Fruit fly (Drosophila melanogaster): Measurements from ENCODE around the gene AP-2sigma.

Gene AP-2sigma

DNA sequence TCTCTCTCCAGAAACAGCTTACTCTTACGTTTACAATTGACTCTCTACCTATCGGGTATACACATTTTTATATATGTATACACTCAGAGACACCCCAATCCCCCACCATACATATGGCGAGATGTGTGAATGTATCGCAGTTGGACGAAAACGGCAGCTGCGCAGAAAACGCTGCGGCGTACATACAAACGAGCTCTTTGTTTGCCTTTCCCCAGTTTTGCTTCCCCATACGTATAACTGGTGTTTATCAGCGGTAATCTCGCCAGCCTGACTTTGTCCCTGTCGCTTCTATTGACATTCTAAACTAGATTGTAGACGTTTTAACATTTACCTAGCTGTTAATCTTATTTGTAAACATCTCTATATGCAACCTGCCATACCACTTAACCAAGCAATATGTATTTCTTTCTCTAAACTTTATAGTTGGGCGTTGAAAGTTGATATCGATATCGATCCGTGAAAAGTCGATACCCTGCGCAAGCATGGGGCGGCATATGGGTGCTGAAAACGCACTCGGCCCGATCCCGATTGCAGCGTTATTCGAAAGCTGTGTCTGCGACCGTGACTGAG is 27.6 kb upstream of the AP-2sigma start (continued):
- peak; percentile 96 for TF ChIP-seq Asciz (GFP tag; optimal IDR thresholded peaks at IDR 0.05)
- TF ChIP-seq sug (tag; optimal IDR thresholded peaks at IDR 0.05): peak; percentile 74
- TF ChIP-seq Mes4 (GFP tag; optimal IDR thresholded peaks at IDR 0.05): peak; percentile 63
- peak; percentile 5 for TF ChIP-seq en (GFP tag; optimal IDR thresholded peaks at IDR 0.05)
- TF ChIP-seq Usf (GFP tag; optimal IDR thresholded peaks at IDR 0.05): no peak
- TF ChIP-seq Nf-YB (GFP tag; optimal IDR thresholded peaks at IDR 0.05): peak; percentile 48
- no peak for TF ChIP-seq CG9609 (GFP tag; optimal IDR thresholded peaks at IDR 0.05)
- peak; percentile 7 for TF ChIP-seq Oli (tag; optimal IDR thresholded peaks at IDR 0.05)
- TF ChIP-seq esg (GFP tag; conservative IDR thresholded peaks at IDR 0.05): no peak
- peak; percentile 65 for TF ChIP-seq lilli (GFP tag; optimal IDR thresholded peaks at IDR 0.05)
- no peak for TF ChIP-seq CG14014 (GFP tag; IDR thresholded peaks at IDR 0.05)
- TF ChIP-seq tx (GFP tag; optimal IDR thresholded peaks at IDR 0.05): peak; percentile 43
- no peak for TF ChIP-seq vnd (GFP tag; IDR thresholded peaks at IDR 0.05; ENCODE audit: partially characterized antibody)
- TF ChIP-seq dati (GFP tag; IDR thresholded peaks at IDR 0.05): no peak
- no peak for TF ChIP-seq Opbp (GFP tag; IDR thresholded peaks at IDR 0.05; ENCODE audit: partially characterized antibody)
- no peak for TF ChIP-seq ranshi (GFP tag; IDR thresholded peaks at IDR 0.05)
- TF ChIP-seq E2f2 (GFP tag; IDR thresholded peaks at IDR 0.05): no peak
- TF ChIP-seq gem (tag; optimal IDR thresholded peaks at IDR 0.05): peak; percentile 69
- TF ChIP-seq CG13123 (GFP tag; optimal IDR thresholded peaks at IDR 0.05): peak; percentile 49
- no peak for TF ChIP-seq CG4820 (GFP tag; optimal IDR thresholded peaks at IDR 0.05)
- no peak for TF ChIP-seq CG7963 (GFP tag; IDR thresholded peaks at IDR 0.05; ENCODE audit: partially characterized antibody)
- peak; percentile 57 for TF ChIP-seq da (GFP tag; optimal IDR thresholded peaks at IDR 0.05)
- no peak for TF ChIP-seq stc (GFP tag; IDR thresholded peaks at IDR 0.05)
- peak; percentile 89 for TF ChIP-seq CG13296 (GFP tag; optimal IDR thresholded peaks at IDR 0.05)
- no peak for TF ChIP-seq B-H1 (GFP tag; IDR thresholded peaks at IDR 0.05)
- peak; percentile 38 for TF ChIP-seq gcm (GFP tag; optimal IDR thresholded peaks at IDR 0.05)
- TF ChIP-seq tin (GFP tag; optimal IDR thresholded peaks at IDR 0.05): no peak
- TF ChIP-seq CG13894 (tag; optimal IDR thresholded peaks at IDR 0.05): peak; percentile 66
- TF ChIP-seq CG10654 (GFP tag; optimal IDR thresholded peaks at IDR 0.05): peak; percentile 49
- TF ChIP-seq so (GFP tag; IDR thresholded peaks at IDR 0.05): no peak
- no peak for TF ChIP-seq sisA (GFP tag; IDR thresholded peaks at IDR 0.05)
- TF ChIP-seq salm (tag; optimal IDR thresholded peaks at IDR 0.05): peak; percentile 66
- peak; percentile 66 for TF ChIP-seq Max (GFP tag; optimal IDR thresholded peaks at IDR 0.05)
- TF ChIP-seq CG15269 (tag; optimal IDR thresholded peaks at IDR 0.05): peak; percentile 53
- TF ChIP-seq Ravus (GFP tag; IDR thresholded peaks at IDR 0.05): no peak
- no peak for TF ChIP-seq CG16815 (GFP tag; optimal IDR thresholded peaks at IDR 0.05)
- TF ChIP-seq CkIIα-i1 (GFP tag; IDR thresholded peaks at IDR 0.05): no peak
- TF ChIP-seq repo (GFP tag; optimal IDR thresholded peaks at IDR 0.05): peak; percentile 53
- peak; percentile 39 for TF ChIP-seq CG7839 (tag; optimal IDR thresholded peaks at IDR 0.05)
- TF ChIP-seq CG7556 (GFP tag; optimal IDR thresholded peaks at IDR 0.05): peak; percentile 76
- peak; percentile 78 for TF ChIP-seq ewg (GFP tag; optimal IDR thresholded peaks at IDR 0.05)
- TF ChIP-seq CG11398 (GFP tag; optimal IDR thresholded peaks at IDR 0.05): peak; percentile 85
- no peak for TF ChIP-seq hbn (GFP tag; IDR thresholded peaks at IDR 0.05; ENCODE audit: partially characterized antibody)
- TF ChIP-seq btn (GFP tag; optimal IDR thresholded peaks at IDR 0.05): peak; percentile 25
- no peak for TF ChIP-seq Sin3A (optimal IDR thresholded peaks at IDR 0.05)
- TF ChIP-seq CG5953 (GFP tag; IDR thresholded peaks at IDR 0.05): no peak
- TF ChIP-seq CG31224 (GFP tag; IDR thresholded peaks at IDR 0.05): no peak
- no peak for TF ChIP-seq Doc2 (GFP tag; IDR thresholded peaks at IDR 0.05)
- no peak for TF ChIP-seq hth (optimal IDR thresholded peaks at IDR 0.05)
- TF ChIP-seq CG12769 (tag; optimal IDR thresholded peaks at IDR 0.05): peak; percentile 83
- peak; percentile 31 for TF ChIP-seq Deaf1 (tag; optimal IDR thresholded peaks at IDR 0.05)
- TF ChIP-seq E2f1 (GFP tag; IDR thresholded peaks at IDR 0.05): no peak
